Fruit fly (Drosophila melanogaster): Measurements from ENCODE around the gene Ada.

Ada gene

dm6 chr3R:9064874-9065273 is at the start of gene Ada, which contains the start of gene beag (continued):
- no peak for TF ChIP-seq CG12744 (GFP tag; optimal IDR thresholded peaks at IDR 0.05)
- peak; percentile 54 for TF ChIP-seq Hmr (GFP tag; optimal IDR thresholded peaks at IDR 0.05)
- TF ChIP-seq bigmax (GFP tag; optimal IDR thresholded peaks at IDR 0.05) = no peak
- no peak for TF ChIP-seq fd96Cb (tag; optimal IDR thresholded peaks at IDR 0.05)
- TF ChIP-seq corto (GFP tag; optimal IDR thresholded peaks at IDR 0.05) = no peak
- no peak for TF ChIP-seq ranshi (GFP tag; IDR thresholded peaks at IDR 0.05)
- TF ChIP-seq CG10565 (GFP tag; optimal IDR thresholded peaks at IDR 0.05) = no peak
- peak; percentile 58 for TF ChIP-seq CG17829 (tag; optimal IDR thresholded peaks at IDR 0.05)
- no peak for TF ChIP-seq ATbp (GFP tag; optimal IDR thresholded peaks at IDR 0.05)
- no peak for TF ChIP-seq lov (optimal IDR thresholded peaks at IDR 0.05)
- no peak for TF ChIP-seq lov (GFP tag; IDR thresholded peaks at IDR 0.05)
- no peak for TF ChIP-seq sens-2 (GFP tag; IDR thresholded peaks at IDR 0.05)
- no peak for TF ChIP-seq CG11695 (GFP tag; IDR thresholded peaks at IDR 0.05)
- TF ChIP-seq CG6689 (GFP tag; IDR thresholded peaks at IDR 0.05) = no peak
- TF ChIP-seq Atf3 (GFP tag; optimal IDR thresholded peaks at IDR 0.05) = no peak
- no peak for TF ChIP-seq CG2875 (GFP tag; optimal IDR thresholded peaks at IDR 0.05)
- TF ChIP-seq CG15073 (GFP tag; optimal IDR thresholded peaks at IDR 0.05) = no peak
- peak; percentile 60 for TF ChIP-seq B-H2 (GFP tag; optimal IDR thresholded peaks at IDR 0.05)
- TF ChIP-seq CG3163 (GFP tag; optimal IDR thresholded peaks at IDR 0.05) = peak; percentile 1
- no peak for TF ChIP-seq CG32772 (GFP tag; IDR thresholded peaks at IDR 0.05)
- TF ChIP-seq CG7357 (GFP tag; IDR thresholded peaks at IDR 0.05) = no peak
- no peak for TF ChIP-seq Max (GFP tag; optimal IDR thresholded peaks at IDR 0.05)
- TF ChIP-seq trem (tag; optimal IDR thresholded peaks at IDR 0.05) = peak; percentile 51
- TF ChIP-seq CTCF (GFP tag; optimal IDR thresholded peaks at IDR 0.05) = no peak
- TF ChIP-seq peb (GFP tag; IDR thresholded peaks at IDR 0.05) = no peak
- TF ChIP-seq CG1792 (GFP tag; optimal IDR thresholded peaks at IDR 0.05) = peak; percentile 5
- no peak for TF ChIP-seq Gsc (GFP tag; IDR thresholded peaks at IDR 0.05)
- TF ChIP-seq nom (GFP tag; optimal IDR thresholded peaks at IDR 0.05) = peak; percentile 7
- TF ChIP-seq so (GFP tag; IDR thresholded peaks at IDR 0.05) = peak; percentile 39; the same call in 1 of the 3 replicates
- no peak for TF ChIP-seq da (GFP tag; optimal IDR thresholded peaks at IDR 0.05)
- TF ChIP-seq gce (GFP tag; IDR thresholded peaks at IDR 0.05) = no peak
- TF ChIP-seq CG17802 (tag; optimal IDR thresholded peaks at IDR 0.05) = no peak
- TF ChIP-seq otp (GFP tag; IDR thresholded peaks at IDR 0.05) = no peak
- no peak for TF ChIP-seq CG3407 (GFP tag; optimal IDR thresholded peaks at IDR 0.05)
- peak; percentile 52 for TF ChIP-seq unc-4 (GFP tag; IDR thresholded peaks at IDR 0.05; ENCODE audit: partially characterized antibody)
- no peak for TF ChIP-seq CG4707 (GFP tag; optimal IDR thresholded peaks at IDR 0.05)
- TF ChIP-seq Sin3A (optimal IDR thresholded peaks at IDR 0.05) = peak; percentile 28
- TF ChIP-seq CrebB (tag; optimal IDR thresholded peaks at IDR 0.05) = peak; percentile 5
- TF ChIP-seq Hand (GFP tag; optimal IDR thresholded peaks at IDR 0.05) = no peak
- peak; percentile 47 for TF ChIP-seq PHDP (tag; optimal IDR thresholded peaks at IDR 0.05)
- peak; percentile 6 for TF ChIP-seq ftz-f1 (GFP tag; optimal IDR thresholded peaks at IDR 0.05)
- no peak for TF ChIP-seq CG42726 (GFP tag; IDR thresholded peaks at IDR 0.05; ENCODE audit: partially characterized antibody)
- TF ChIP-seq cad (GFP tag; optimal IDR thresholded peaks at IDR 0.05) = no peak
- TF ChIP-seq Ssrp (tag; optimal IDR thresholded peaks at IDR 0.05) = peak; percentile 16
- no peak for TF ChIP-seq hkb (optimal IDR thresholded peaks at IDR 0.05)
- TF ChIP-seq hkb (GFP tag; IDR thresholded peaks at IDR 0.05) = 0 out of 2 replicates have a peak, but pooled peaks have one; percentile 14
- TF ChIP-seq bab2 (GFP tag; optimal IDR thresholded peaks at IDR 0.05) = no peak
- no peak for TF ChIP-seq Eip74EF (GFP tag; optimal IDR thresholded peaks at IDR 0.05)
- TF ChIP-seq kah (GFP tag; optimal IDR thresholded peaks at IDR 0.05) = no peak
- TF ChIP-seq Antp (GFP tag; optimal IDR thresholded peaks at IDR 0.05) = peak; percentile 42
- TF ChIP-seq CG11247 (GFP tag; IDR thresholded peaks at IDR 0.05) = no peak
- peak; percentile 12 for TF ChIP-seq CG8388 (GFP tag; optimal IDR thresholded peaks at IDR 0.05)
- TF ChIP-seq zf30C (GFP tag; optimal IDR thresholded peaks at IDR 0.05) = no peak
